Fruit fly (Drosophila melanogaster) Kc167 (cell line): ENCODE data around the gene CG2865.

Experiments
- Myc ChIP-seq: fragments of >200 bp; optimal IDR thresholded peaks from 2 replicates; lab custom pipeline; 2017; ENCODE audit warnings: missing external identifiers
- Sin3A ChIP-seq: fragments of >200 bp; optimal IDR thresholded peaks from 2 replicates; lab custom pipeline; 2018; ENCODE audit warnings: missing external identifiers
- h ChIP-seq: fragments of >200 bp; optimal IDR thresholded peaks from 3 replicates; lab custom pipeline; 2018; ENCODE audit warnings: missing external identifiers
- psq ChIP-seq: fragments of >200 bp; optimal IDR thresholded peaks from 2 replicates; lab custom pipeline; 2017; ENCODE audit warnings: missing external identifiers
- ttk ChIP-seq: sonication (Bioruptor generic); optimal IDR thresholded peaks from 2 replicates; lab custom pipeline; 2017; ENCODE audit warnings: missing external identifiers

dm6 chrX:2245931-2246330 is 47.3 kb downstream of the CG2865 start, which contains the start of gene Or2a:
- TF ChIP-seq h (lab: Kevin White, UChicago) (no peak), ttk (lab: Kevin White, UChicago) (no peak), Myc (lab: Kevin White, UChicago) (no peak), Sin3A (no peak), psq (no peak)
